2 worm cellular contexts compared by ENCODE assay signal in genomic region chrIII:6123647-6124046, ce11.
TF ChIP-seq lines count a peak whose summit lies in the region.

No protein-coding gene starts in this region.

TF ChIP-seq in whole organism, L4 larva, 104 proteins besides CTCF, POLR2A, EP300 and RAD21 (continued from another document):
- TF ChIP-seq ctbp-1 (GFP tag; IDR thresholded peaks at IDR 0.05; lab: Robert Waterston, UW): no peak; the same call in 1 of the 2 replicates
- peak; percentile 35 to 52; a peak in 1 of 4 replicates for TF ChIP-seq madf-5 (GFP tag; IDR thresholded peaks at IDR 0.05; lab: Robert Waterston, UW)
- no peak for TF ChIP-seq mep-1 (tag; optimal IDR thresholded peaks at IDR 0.05; lab: Kevin White, UChicago)
- TF ChIP-seq ces-1 (GFP tag; optimal IDR thresholded peaks at IDR 0.05; lab: Kevin White, UChicago): no peak
- 0 out of 2 replicates have a peak, but pooled peaks have one; percentile 52 for TF ChIP-seq T26A8.4 (GFP tag; IDR thresholded peaks at IDR 0.05; lab: Robert Waterston, UW)
- 0 out of 2 replicates have a peak, but pooled peaks have one; percentile 22 for TF ChIP-seq mdt-29 (GFP tag; IDR thresholded peaks at IDR 0.05; lab: Robert Waterston, UW)
- TF ChIP-seq nhr-76 (tag; optimal IDR thresholded peaks at IDR 0.05; lab: Kevin White, UChicago): no peak
- TF ChIP-seq D1046.2 (GFP tag; IDR thresholded peaks at IDR 0.05; lab: Robert Waterston, UW): 0 out of 2 replicates have a peak, but pooled peaks have one; percentile 57
- no peak for TF ChIP-seq spr-3 (GFP tag; optimal IDR thresholded peaks at IDR 0.05; lab: Kevin White, UChicago)
- TF ChIP-seq nhr-42 (GFP tag; IDR thresholded peaks at IDR 0.05; lab: Robert Waterston, UW): 0 out of 2 replicates have a peak, but pooled peaks have one; percentile 55
- TF ChIP-seq lin-38 (GFP tag; IDR thresholded peaks at IDR 0.05; lab: Robert Waterston, UW): peak; percentile 45
- TF ChIP-seq daf-19 (GFP tag; conservative IDR thresholded peaks at IDR 0.05; lab: Robert Waterston, UW): peak; percentile 76
- no peak; the same call in 1 of the 2 replicates for TF ChIP-seq egl-43 (GFP tag; IDR thresholded peaks at IDR 0.05; lab: Robert Waterston, UW)
- TF ChIP-seq F10B5.3 (tag; optimal IDR thresholded peaks at IDR 0.05; lab: Kevin White, UChicago): no peak
- no peak for TF ChIP-seq nhr-237 (tag; optimal IDR thresholded peaks at IDR 0.05; lab: Kevin White, UChicago)
- TF ChIP-seq fkh-10 (GFP tag; optimal IDR thresholded peaks at IDR 0.05; lab: Kevin White, UChicago): no peak
- TF ChIP-seq Y75B8A.6 (GFP tag; IDR thresholded peaks at IDR 0.05; lab: Robert Waterston, UW): 0 out of 2 replicates have a peak, but pooled peaks have one; percentile 37
- peak; percentile 15 for TF ChIP-seq mes-2 (tag; optimal IDR thresholded peaks at IDR 0.05; lab: Kevin White, UChicago; ENCODE audit: poor library complexity, severe bottlenecking)
- TF ChIP-seq hlh-30 (tag; optimal IDR thresholded peaks at IDR 0.05; lab: Kevin White, UChicago; ENCODE audit: insufficient read depth): no peak
- TF ChIP-seq nhr-111 (GFP tag; optimal IDR thresholded peaks at IDR 0.05; lab: Kevin White, UChicago): peak; percentile 33
- TF ChIP-seq rbr-2 (tag; optimal IDR thresholded peaks at IDR 0.05; lab: Kevin White, UChicago): peak; percentile 15
- TF ChIP-seq Y48G9A.11 (GFP tag; IDR thresholded peaks at IDR 0.05; lab: Robert Waterston, UW): peak; percentile 64; the same call in 1 of the 2 replicates
- TF ChIP-seq tra-1 (GFP tag; IDR thresholded peaks at IDR 0.05; lab: Robert Waterston, UW): 0 out of 2 replicates have a peak, but pooled peaks have one; percentile 3
- no peak for TF ChIP-seq zip-2 (tag; optimal IDR thresholded peaks at IDR 0.05; lab: Kevin White, UChicago)
- TF ChIP-seq nhr-10 (tag; optimal IDR thresholded peaks at IDR 0.05; lab: Kevin White, UChicago): no peak
- peak; percentile 11 for TF ChIP-seq Y5F2A.4 (GFP tag; optimal IDR thresholded peaks at IDR 0.05; lab: Kevin White, UChicago)
- peak in 1 of 2 experiments; percentile 30 for TF ChIP-seq hif-1 (tag; optimal IDR thresholded peaks at IDR 0.05; lab: Kevin White, UChicago)
- TF ChIP-seq ama-1 (optimal IDR thresholded peaks at IDR 0.05; lab: Kevin White, UChicago): peak; percentile 41

TF ChIP-seq in whole organism, young adult, 124 proteins besides CTCF, POLR2A, EP300 and RAD21 (continued from another document):
- TF ChIP-seq snpc-1.3 (tag; optimal IDR thresholded peaks at IDR 0.05; lab: Kevin White, UChicago; ENCODE audit: insufficient read depth) (no peak), nfyb-1 (GFP tag; IDR thresholded peaks at IDR 0.05; lab: Robert Waterston, UW) (no peak), K12H6.12 (tag; optimal IDR thresholded peaks at IDR 0.05; lab: Kevin White, UChicago) (peak; percentile 6), cebp-1 (GFP tag; IDR thresholded peaks at IDR 0.05; lab: Robert Waterston, UW) (no peak), cebp-1 (tag; optimal IDR thresholded peaks at IDR 0.05; lab: Kevin White, UChicago) (peak; percentile 24), ekl-4 (GFP tag; IDR thresholded peaks at IDR 0.05; lab: Robert Waterston, UW) (no peak), let-526 (GFP tag; IDR thresholded peaks at IDR 0.05; lab: Robert Waterston, UW) (no peak), ets-4 (GFP tag; optimal IDR thresholded peaks at IDR 0.05; lab: Kevin White, UChicago) (no peak), nhr-80 (tag; optimal IDR thresholded peaks at IDR 0.05; lab: Kevin White, UChicago) (no peak), cebp-2 (GFP tag; IDR thresholded peaks at IDR 0.05; lab: Robert Waterston, UW) (0 out of 2 replicates have a peak, but pooled peaks have one; percentile 28), B0019.2 (GFP tag; conservative IDR thresholded peaks at IDR 0.05; lab: Robert Waterston, UW) (no peak), ztf-6 (GFP tag; IDR thresholded peaks at IDR 0.05; lab: Robert Waterston, UW) (no peak), bed-2 (GFP tag; IDR thresholded peaks at IDR 0.05; lab: Robert Waterston, UW) (no peak), Y56A3A.18 (GFP tag; IDR thresholded peaks at IDR 0.05; lab: Robert Waterston, UW) (no peak), hsf-1 (GFP tag; IDR thresholded peaks at IDR 0.05; lab: Robert Waterston, UW) (no peak), F55B11.4 (tag; optimal IDR thresholded peaks at IDR 0.05; lab: Kevin White, UChicago; ENCODE audit: borderline replicate concordance, insufficient read depth) (no peak), hrde-1 (tag; optimal IDR thresholded peaks at IDR 0.05; lab: Kevin White, UChicago; ENCODE audit: borderline replicate concordance) (peak; percentile 18)
